Worm (Caenorhabditis elegans): ENCODE results near the gene plc-4.

ce11 chrIV:7469782-7470413 lies 42.6 kb downstream of the plc-4 start, which contains the start of gene F55G1.7:
- no peak for TF ChIP-seq ztf-3 (GFP tag; optimal IDR thresholded peaks at IDR 0.05)
- TF ChIP-seq egl-18 (GFP tag; IDR thresholded peaks at IDR 0.05) = no peak
- no peak for TF ChIP-seq F22D6.2 (tag; optimal IDR thresholded peaks at IDR 0.05)
- no peak for TF ChIP-seq ceh-79 (tag; optimal IDR thresholded peaks at IDR 0.05)
- TF ChIP-seq ceh-100 (GFP tag; IDR thresholded peaks at IDR 0.05) = no peak
- TF ChIP-seq madf-3 (GFP tag; IDR thresholded peaks at IDR 0.05) = no peak
- no peak for TF ChIP-seq unc-62 (GFP tag; optimal IDR thresholded peaks at IDR 0.05)
- TF ChIP-seq sea-2 (GFP tag; IDR thresholded peaks at IDR 0.05) = no peak

All from whole organism, young adult.